Worm (Caenorhabditis elegans): ENCODE data around the gene F38B6.6.

DNA sequence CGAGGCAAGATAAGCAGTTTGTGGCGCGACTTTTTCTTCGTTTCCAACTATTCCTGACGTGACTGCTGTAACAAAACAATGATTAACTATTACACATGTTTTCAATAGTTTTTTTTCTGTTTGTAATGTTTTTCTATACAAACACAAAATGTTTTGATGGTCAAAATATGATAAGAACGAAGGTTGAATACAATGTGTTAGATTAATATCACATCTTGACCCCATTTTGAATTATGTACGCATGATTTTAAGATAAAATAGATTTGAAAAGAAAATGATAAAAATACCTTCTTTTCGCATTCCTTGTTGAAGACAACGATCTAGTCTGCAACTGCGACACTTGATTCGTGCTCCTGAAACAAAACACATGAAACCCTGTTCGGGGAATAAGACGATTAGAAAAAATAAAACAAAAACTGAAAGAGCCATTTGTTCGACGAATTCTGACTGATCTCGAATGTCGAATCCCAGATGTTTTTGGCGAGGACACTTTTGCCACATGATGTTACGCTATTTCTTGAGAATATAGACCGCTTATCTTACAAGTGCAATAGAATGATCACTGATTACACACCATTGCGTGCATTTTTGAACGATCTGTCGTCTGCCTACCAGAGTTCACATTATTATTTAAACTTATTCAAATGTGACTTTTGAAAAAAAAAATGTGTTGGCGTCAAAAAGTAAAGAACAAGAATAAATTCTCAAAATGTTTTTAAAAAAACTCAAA is 24.6 kb downstream of the F38B6.6 start:
- TF ChIP-seq him-1 (tag; optimal IDR thresholded peaks at IDR 0.05): no peak
- no peak for TF ChIP-seq W03F9.2 (tag; optimal IDR thresholded peaks at IDR 0.05)
- no peak for TF ChIP-seq dao-5 (tag; optimal IDR thresholded peaks at IDR 0.05)

All from whole organism, L4/young adult.